Worm (Caenorhabditis elegans) whole organism, L4 larva: ENCODE measurements around the gene spc-2.
A peak's percentile ranks its signal among the peaks of the same experiment; 100 is the strongest.

Source experiments
- D1046.2 ChIP-seq: fragments of 200-800 bp; sonication (Bioruptor generic); IDR thresholded peaks from 2 replicates; pipeline ENCODE4 v1.3.6; 2022; ENCODE audit warnings: missing genetic modification characterization, missing compliant biosample characterization
- F37D6.2 ChIP-seq: sonication (generic microtip); optimal IDR thresholded peaks from 2 replicates; lab custom pipeline; 2016; ENCODE audit warnings: mild to moderate bottlenecking, missing genetic modification characterization, missing compliant biosample characterization
- T26A8.4 ChIP-seq: fragments of 200-800 bp; sonication (Bioruptor generic); IDR thresholded peaks from 2 replicates; pipeline ENCODE4 v1.3.6; 2022; ENCODE audit warnings: missing genetic modification characterization, missing compliant biosample characterization
- aha-1 ChIP-seq: fragments of 150-350 bp; peaks from one replicate; lab custom pipeline; 2014; ENCODE audit warnings: missing biosample characterization, missing genetic modification characterization
- arid-1 ChIP-seq: fragments of 200-800 bp; sonication (Bioruptor generic); conservative IDR thresholded peaks from 2 replicates; pipeline ENCODE4 v1.3.6; 2022; ENCODE audit warnings: missing genetic modification reagents, missing genetic modification characterization, missing compliant biosample characterization
- ceh-28 ChIP-seq: fragments of 150-350 bp; optimal IDR thresholded peaks from 2 replicates; lab custom pipeline; 2014; ENCODE audit warnings: missing biosample characterization, missing genetic modification reagents, missing genetic modification characterization
- cey-2 ChIP-seq: sonication (generic microtip); optimal IDR thresholded peaks from 3 replicates; lab custom pipeline; 2017; ENCODE audit warnings: missing genetic modification characterization, mild to moderate bottlenecking, missing compliant biosample characterization, antibody characterized with exemption, borderline replicate concordance; ENCODE audit not compliant: insufficient read depth
- ctbp-1 ChIP-seq: fragments of 200-800 bp; sonication (Bioruptor generic); IDR thresholded peaks from 2 replicates; pipeline ENCODE4 v1.3.6; 2022; ENCODE audit warnings: missing genetic modification reagents, missing genetic modification characterization, missing compliant biosample characterization
- dmd-6 ChIP-seq: fragments of 200-800 bp; sonication (Bioruptor generic); IDR thresholded peaks from 2 replicates; pipeline ENCODE4 v1.3.6; 2022; ENCODE audit warnings: missing genetic modification reagents, missing genetic modification characterization, missing compliant biosample characterization
- dpl-1 ChIP-seq: fragments of 150-350 bp; optimal IDR thresholded peaks from 2 replicates; lab custom pipeline; 2014; ENCODE audit warnings: missing biosample characterization, missing genetic modification reagents, missing genetic modification characterization
- dve-1 ChIP-seq: sonication (generic microtip); optimal IDR thresholded peaks from 2 replicates; lab custom pipeline; 2017; ENCODE audit warnings: antibody characterized with exemption, mild to moderate bottlenecking, missing genetic modification characterization, missing compliant biosample characterization; ENCODE audit not compliant: insufficient read depth
- egl-27 ChIP-seq: sonication (generic microtip); optimal IDR thresholded peaks from 3 replicates; lab custom pipeline; 2017; ENCODE audit warnings: missing biosample characterization, missing genetic modification reagents, missing genetic modification characterization
- egl-43 ChIP-seq: fragments of 200-800 bp; sonication (Bioruptor generic); IDR thresholded peaks from 2 replicates; pipeline ENCODE4 v1.3.6; 2022; ENCODE audit warnings: missing genetic modification reagents, missing genetic modification characterization, missing compliant biosample characterization
- gei-8 ChIP-seq: fragments of 200-800 bp; sonication (Bioruptor generic); optimal IDR thresholded peaks from 2 replicates; lab custom pipeline; 2018; ENCODE audit warnings: mild to moderate bottlenecking, missing genetic modification characterization, missing compliant biosample characterization
- hif-1 ChIP-seq, 2 experiments: sonication (generic microtip); optimal IDR thresholded peaks; 2 replicates each; lab custom pipeline; 2016 to 2017; ENCODE audit warnings: missing compliant biosample characterization in 2 of 2, missing genetic modification characterization in 2 of 2, missing genetic modification reagents in 2 of 2, missing genotype in 2 of 2, mild to moderate bottlenecking in 1 of 2
- hlh-11 ChIP-seq: fragments of 200-800 bp; sonication (Bioruptor generic); optimal IDR thresholded peaks from 2 replicates; lab custom pipeline; 2018; ENCODE audit warnings: mild to moderate bottlenecking, missing genetic modification characterization, missing compliant biosample characterization
- hlh-30 ChIP-seq: sonication (generic microtip); optimal IDR thresholded peaks from 2 replicates; lab custom pipeline; 2017; ENCODE audit warnings: antibody characterized with exemption, mild to moderate bottlenecking, missing genetic modification characterization, missing compliant biosample characterization; ENCODE audit not compliant: insufficient read depth
- hmg-1.1 ChIP-seq: fragments of 200-800 bp; sonication (Bioruptor generic); IDR thresholded peaks from 2 replicates; pipeline ENCODE4 v1.3.6; 2022; ENCODE audit warnings: missing genetic modification reagents, missing genetic modification characterization, missing compliant biosample characterization
- jun-1 ChIP-seq: fragments of 150-350 bp; optimal IDR thresholded peaks from 2 replicates; lab custom pipeline; 2014; ENCODE audit warnings: missing biosample characterization, missing genetic modification reagents, missing genetic modification characterization
- lin-13 ChIP-seq: fragments of 150-350 bp; optimal IDR thresholded peaks from 2 replicates; lab custom pipeline; 2014; ENCODE audit warnings: missing biosample characterization, missing genetic modification reagents, missing genetic modification characterization
- lin-38 ChIP-seq: fragments of 200-800 bp; sonication (Bioruptor generic); IDR thresholded peaks from 2 replicates; pipeline ENCODE4 v1.3.6; 2022; ENCODE audit warnings: missing genetic modification reagents, missing genetic modification characterization, missing compliant biosample characterization
- lin-39 ChIP-seq: fragments of 150-350 bp; optimal IDR thresholded peaks from 2 replicates; lab custom pipeline; 2014; ENCODE audit warnings: missing biosample characterization, missing genetic modification reagents, missing genetic modification characterization
- lsy-2 ChIP-seq, 2 experiments: fragments of 150-350 bp in 1 of 2; sonication (generic microtip) in 1 of 2; optimal IDR thresholded peaks; 2 replicates each; lab custom pipeline; 2014 to 2017; ENCODE audit warnings: missing biosample characterization in 2 of 2, missing genetic modification characterization in 2 of 2
- mep-1 ChIP-seq: fragments of 150-350 bp; sonication (generic microtip); optimal IDR thresholded peaks from 3 replicates; lab custom pipeline; 2014; ENCODE audit warnings: missing biosample characterization, missing genetic modification characterization
- nhr-102 ChIP-seq: sonication (generic microtip); optimal IDR thresholded peaks from 2 replicates; lab custom pipeline; 2016; ENCODE audit warnings: mild to moderate bottlenecking, missing genetic modification characterization, moderate library complexity, missing compliant biosample characterization
- nhr-11 ChIP-seq: fragments of 150-350 bp; optimal IDR thresholded peaks from 2 replicates; lab custom pipeline; 2014; ENCODE audit warnings: missing biosample characterization, missing genetic modification characterization
- nhr-111 ChIP-seq: fragments of 200-800 bp; sonication (Bioruptor generic); optimal IDR thresholded peaks from 2 replicates; lab custom pipeline; 2018; ENCODE audit warnings: mild to moderate bottlenecking, missing genetic modification characterization, missing compliant biosample characterization
- nhr-237 ChIP-seq: sonication (generic microtip); optimal IDR thresholded peaks from 2 replicates; lab custom pipeline; 2017; ENCODE audit warnings: missing biosample characterization, missing genetic modification characterization
- nhr-42 ChIP-seq: fragments of 200-800 bp; sonication (Bioruptor generic); IDR thresholded peaks from 2 replicates; pipeline ENCODE4 v1.3.6; 2022; ENCODE audit warnings: missing genetic modification characterization, missing compliant biosample characterization
- nhr-76 ChIP-seq: fragments of 150-350 bp; optimal IDR thresholded peaks from 2 replicates; lab custom pipeline; 2014; ENCODE audit warnings: missing biosample characterization, missing genetic modification characterization
- sdz-12 ChIP-seq: fragments of 200-800 bp; sonication (Bioruptor generic); optimal IDR thresholded peaks from 2 replicates; lab custom pipeline; 2018; ENCODE audit warnings: mild to moderate bottlenecking, missing genetic modification characterization, missing compliant biosample characterization
- skn-1 ChIP-seq: fragments of 150-350 bp; optimal IDR thresholded peaks from 2 replicates; lab custom pipeline; 2014; ENCODE audit warnings: missing biosample characterization, missing genetic modification characterization
- snpc-1.2 ChIP-seq: fragments of 200-800 bp; sonication (Bioruptor generic); IDR thresholded peaks from 2 replicates; pipeline ENCODE4 v1.3.6; 2022; ENCODE audit warnings: missing genetic modification reagents, missing genetic modification characterization, missing compliant biosample characterization
- unc-62 ChIP-seq, 3 experiments: fragments of 150-350 bp in 1 of 3; sonication (generic microtip); optimal IDR thresholded peaks in 2 of 3; peaks in 1 of 3; 1 replicate in 1 of 3; 2 replicates in 2 of 3; lab custom pipeline; 2014 to 2017; ENCODE audit warnings: missing biosample characterization in 3 of 3, missing genetic modification characterization in 3 of 3, missing genetic modification reagents in 3 of 3, missing genotype in 1 of 3
- zip-11 ChIP-seq: fragments of 200-800 bp; sonication (Bioruptor generic); IDR thresholded peaks from 2 replicates; pipeline ENCODE4 v1.3.6; 2022; ENCODE audit warnings: missing genetic modification characterization, missing compliant biosample characterization
- ztf-7 ChIP-seq: fragments of 150-350 bp; optimal IDR thresholded peaks from 2 replicates; lab custom pipeline; 2014; ENCODE audit warnings: missing biosample characterization, missing genetic modification characterization

spc-2 gene

ce11 chrIII:8228916-8229315 is 47.2 kb downstream of the spc-2 start:
- TF ChIP-seq nhr-42 (GFP tag; lab: Robert Waterston, UW) (0 out of 2 replicates have a peak, but pooled peaks have one; percentile 50), unc-62 (GFP tag; optimal IDR thresholded peaks at IDR 0.05 in 1 of 2; lab: Kevin White, UChicago) (peak in 1 of 2 experiments; percentile 79), unc-62 (tag; optimal IDR thresholded peaks at IDR 0.05; lab: Kevin White, UChicago) (no peak), T26A8.4 (GFP tag; lab: Robert Waterston, UW) (no peak)

- TF ChIP-seq dmd-6 (GFP tag; lab: Robert Waterston, UW) (no peak), aha-1 (tag; lab: Kevin White, UChicago) (no peak), F37D6.2 (tag; lab: Kevin White, UChicago) (peak; percentile 11), dpl-1 (GFP tag; lab: Kevin White, UChicago) (no peak), egl-43 (GFP tag; lab: Robert Waterston, UW) (no peak), ctbp-1 (GFP tag; lab: Robert Waterston, UW) (0 out of 2 replicates have a peak, but pooled peaks have one; percentile 41), nhr-76 (no peak), zip-11 (GFP tag; lab: Robert Waterston, UW) (no peak), lin-38 (GFP tag; lab: Robert Waterston, UW) (0 out of 2 replicates have a peak, but pooled peaks have one; percentile 13), nhr-237 (tag; lab: Kevin White, UChicago) (no peak), unc-62 (GFP tag; optimal IDR thresholded peaks at IDR 0.05 in 1 of 2; lab: Kevin White, UChicago) (no peak), unc-62 (tag; optimal IDR thresholded peaks at IDR 0.05; lab: Kevin White, UChicago) (no peak), D1046.2 (GFP tag; lab: Robert Waterston, UW) (no peak), nhr-11 (tag; lab: Kevin White, UChicago) (peak; percentile 27), lsy-2 (tag; optimal IDR thresholded peaks at IDR 0.05; lab: Kevin White, UChicago) (peak in 1 of 2 experiments; percentile 15), ceh-28 (no peak), hif-1 (tag; optimal IDR thresholded peaks at IDR 0.05; lab: Kevin White, UChicago) (no peak), gei-8 (GFP tag; lab: Kevin White, UChicago) (no peak), hmg-1.1 (0 out of 2 replicates have a peak, but pooled peaks have one; percentile 6)
Measured at ce11 chrIII:8229480-8229879, 47.8 kb downstream of the spc-2 start.

DNA sequence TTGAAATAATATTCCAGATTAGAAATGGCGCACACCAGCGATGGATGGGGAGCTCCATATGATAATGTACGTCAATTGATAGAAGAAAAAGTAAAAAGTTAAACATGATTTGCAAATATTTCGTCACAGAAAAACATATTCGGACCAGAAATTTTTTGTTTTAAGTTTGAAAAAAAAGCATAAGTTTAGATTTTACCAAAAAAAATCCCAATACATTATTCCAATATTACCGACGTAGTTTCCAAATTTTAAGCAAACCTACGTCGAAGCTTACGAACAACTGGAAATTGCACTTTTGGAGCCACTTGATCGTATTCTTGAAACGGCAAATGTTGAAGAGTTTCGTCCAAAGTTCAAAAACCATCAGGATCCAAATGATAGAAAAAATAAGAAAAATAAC is 51.0 kb downstream of the spc-2 start, which contains the start of gene henn-1:
TSS of gene henn-1 (plus strand) at position 18 of the 400 bp plus-strand sequence.
- no peak for TF ChIP-seq jun-1
- TF ChIP-seq lin-39: peak; percentile 48
- TF ChIP-seq sdz-12 (GFP tag; lab: Kevin White, UChicago): peak; percentile 27
- TF ChIP-seq skn-1: no peak
- no peak for TF ChIP-seq nhr-102
- TF ChIP-seq ctbp-1 (GFP tag; lab: Robert Waterston, UW): 0 out of 2 replicates have a peak, but pooled peaks have one; percentile 8
- TF ChIP-seq arid-1: 0 out of 2 replicates have a peak, but pooled peaks have one; percentile 21
- TF ChIP-seq lin-13: no peak
- no peak for TF ChIP-seq cey-2
- TF ChIP-seq unc-62 (GFP tag; optimal IDR thresholded peaks at IDR 0.05 in 1 of 2; lab: Kevin White, UChicago): peak in 1 of 2 experiments; percentile 56
- no peak for TF ChIP-seq unc-62 (tag; optimal IDR thresholded peaks at IDR 0.05; lab: Kevin White, UChicago)
- TF ChIP-seq snpc-1.2 (GFP tag; lab: Robert Waterston, UW): no peak
- TF ChIP-seq nhr-111 (GFP tag; lab: Kevin White, UChicago): no peak
- peak; percentile 10 for TF ChIP-seq mep-1 (tag; lab: Kevin White, UChicago)
- TF ChIP-seq egl-27 (tag; lab: Kevin White, UChicago): no peak
- TF ChIP-seq hlh-30 (tag; lab: Kevin White, UChicago): no peak
- TF ChIP-seq dve-1: peak; percentile 16
- TF ChIP-seq hlh-11 (tag; lab: Kevin White, UChicago): peak; percentile 3
- TF ChIP-seq ztf-7 (tag; lab: Kevin White, UChicago): no peak
- TF ChIP-seq dmd-6 (GFP tag; lab: Robert Waterston, UW): no peak
